Worm (Caenorhabditis elegans): ENCODE results near the gene ham-1.

ce11 chrIV:12581046-12581445 lies 39.1 kb downstream of the ham-1 start, which contains the start of gene K08E7.6:
- no peak for TF ChIP-seq ztf-16 (tag; optimal IDR thresholded peaks at IDR 0.05)
- TF ChIP-seq ahr-1 (tag; optimal IDR thresholded peaks at IDR 0.05): no peak
- no peak for TF ChIP-seq fkh-10 (GFP tag; optimal IDR thresholded peaks at IDR 0.05)
- no peak for TF ChIP-seq tbx-2 (tag; optimal IDR thresholded peaks at IDR 0.05)
- no peak for TF ChIP-seq hlh-6 (tag; optimal IDR thresholded peaks at IDR 0.05)
- no peak for TF ChIP-seq eyg-1 (tag; optimal IDR thresholded peaks at IDR 0.05)
- TF ChIP-seq ama-1 (optimal IDR thresholded peaks at IDR 0.05): no peak
- no peak for TF ChIP-seq ceh-18 (tag; optimal IDR thresholded peaks at IDR 0.05)
- TF ChIP-seq ttx-3 (tag; optimal IDR thresholded peaks at IDR 0.05): no peak
- TF ChIP-seq ceh-30 (tag; optimal IDR thresholded peaks at IDR 0.05): no peak

Measured in whole organism, late embryonic.